Worm (Caenorhabditis elegans): ENCODE data around the gene C16E9.1.

Gene C16E9.1

ce11 chrX:6916150-6916549 is 23.9 kb upstream of the C16E9.1 start:
- TF ChIP-seq cog-1 (tag; optimal IDR thresholded peaks at IDR 0.05) = no peak
- TF ChIP-seq ztf-23 (GFP tag; IDR thresholded peaks at IDR 0.05) = no peak
- no peak for TF ChIP-seq ref-1 (GFP tag; conservative IDR thresholded peaks at IDR 0.05)
- no peak for TF ChIP-seq ztf-29 (GFP tag; IDR thresholded peaks at IDR 0.05)
- no peak for TF ChIP-seq med-1 (GFP tag; optimal IDR thresholded peaks at IDR 0.05; ENCODE audit: insufficient read depth)

ce11 chrX:6920132-6920531 is 19.9 kb upstream of the C16E9.1 start:
- TF ChIP-seq klf-2 (GFP tag; conservative IDR thresholded peaks at IDR 0.05) (no peak), ztf-23 (GFP tag; IDR thresholded peaks at IDR 0.05) (no peak), cog-1 (tag; optimal IDR thresholded peaks at IDR 0.05) (no peak), med-1 (GFP tag; optimal IDR thresholded peaks at IDR 0.05; ENCODE audit: insufficient read depth) (no peak), ztf-29 (GFP tag; IDR thresholded peaks at IDR 0.05) (no peak), flt-1 (GFP tag; IDR thresholded peaks at IDR 0.05) (no peak), tab-1 (GFP tag; IDR thresholded peaks at IDR 0.05) (no peak), T22C8.4 (GFP tag; IDR thresholded peaks at IDR 0.05) (no peak), ref-1 (GFP tag; conservative IDR thresholded peaks at IDR 0.05) (no peak)

ce11 chrX:6924461-6924860 is 15.6 kb upstream of the C16E9.1 start, which contains the start of gene otpl-3:
Gene otpl-3, minus strand, starts transcription at chrX:6924764.
- TF ChIP-seq ref-1 (GFP tag; conservative IDR thresholded peaks at IDR 0.05) = no peak
- TF ChIP-seq ztf-29 (GFP tag; IDR thresholded peaks at IDR 0.05) = no peak
- TF ChIP-seq ztf-23 (GFP tag; IDR thresholded peaks at IDR 0.05) = no peak
- TF ChIP-seq tab-1 (GFP tag; IDR thresholded peaks at IDR 0.05) = no peak
- no peak for TF ChIP-seq cog-1 (tag; optimal IDR thresholded peaks at IDR 0.05)
- TF ChIP-seq med-1 (GFP tag; optimal IDR thresholded peaks at IDR 0.05; ENCODE audit: insufficient read depth) = no peak
- no peak for TF ChIP-seq klf-2 (GFP tag; conservative IDR thresholded peaks at IDR 0.05)
- no peak for TF ChIP-seq T22C8.4 (GFP tag; IDR thresholded peaks at IDR 0.05)
- TF ChIP-seq flt-1 (GFP tag; IDR thresholded peaks at IDR 0.05) = no peak

- TF ChIP-seq klf-2 (GFP tag; conservative IDR thresholded peaks at IDR 0.05) = no peak
- TF ChIP-seq ztf-23 (GFP tag; IDR thresholded peaks at IDR 0.05) = no peak
- no peak for TF ChIP-seq flt-1 (GFP tag; IDR thresholded peaks at IDR 0.05)
- no peak for TF ChIP-seq med-1 (GFP tag; optimal IDR thresholded peaks at IDR 0.05; ENCODE audit: insufficient read depth)
- no peak for TF ChIP-seq ref-1 (GFP tag; conservative IDR thresholded peaks at IDR 0.05)
- no peak for TF ChIP-seq tab-1 (GFP tag; IDR thresholded peaks at IDR 0.05)
- TF ChIP-seq ztf-29 (GFP tag; IDR thresholded peaks at IDR 0.05) = no peak
- TF ChIP-seq T22C8.4 (GFP tag; IDR thresholded peaks at IDR 0.05) = no peak
- no peak for TF ChIP-seq cog-1 (tag; optimal IDR thresholded peaks at IDR 0.05)
Observed at ce11 chrX:6926952-6927351, 13.1 kb upstream of the C16E9.1 start.

ce11 chrX:6928578-6928977 is 11.4 kb upstream of the C16E9.1 start, which contains the start of gene F14B8.5:
Gene F14B8.5, minus strand, starts transcription at chrX:6928704.
- TF ChIP-seq ref-1 (GFP tag; conservative IDR thresholded peaks at IDR 0.05) = no peak
- TF ChIP-seq ztf-23 (GFP tag; IDR thresholded peaks at IDR 0.05) = no peak
- TF ChIP-seq flt-1 (GFP tag; IDR thresholded peaks at IDR 0.05) = no peak
- no peak for TF ChIP-seq T22C8.4 (GFP tag; IDR thresholded peaks at IDR 0.05)
- no peak for TF ChIP-seq ztf-29 (GFP tag; IDR thresholded peaks at IDR 0.05)
- TF ChIP-seq tab-1 (GFP tag; IDR thresholded peaks at IDR 0.05) = no peak
- TF ChIP-seq cog-1 (tag; optimal IDR thresholded peaks at IDR 0.05) = no peak
- no peak for TF ChIP-seq med-1 (GFP tag; optimal IDR thresholded peaks at IDR 0.05; ENCODE audit: insufficient read depth)
- TF ChIP-seq klf-2 (GFP tag; conservative IDR thresholded peaks at IDR 0.05) = no peak

- TF ChIP-seq tab-1 (GFP tag; IDR thresholded peaks at IDR 0.05) (no peak), T22C8.4 (GFP tag; IDR thresholded peaks at IDR 0.05) (no peak), klf-2 (GFP tag; conservative IDR thresholded peaks at IDR 0.05) (no peak), med-1 (GFP tag; optimal IDR thresholded peaks at IDR 0.05; ENCODE audit: insufficient read depth) (no peak), ztf-23 (GFP tag; IDR thresholded peaks at IDR 0.05) (no peak), ztf-29 (GFP tag; IDR thresholded peaks at IDR 0.05) (no peak), flt-1 (GFP tag; IDR thresholded peaks at IDR 0.05) (no peak), ref-1 (GFP tag; conservative IDR thresholded peaks at IDR 0.05) (no peak), cog-1 (tag; optimal IDR thresholded peaks at IDR 0.05) (no peak)
Observed at ce11 chrX:6932134-6932533, 7.9 kb upstream of the C16E9.1 start, which contains the start of gene F14B8.6. Gene F14B8.6, minus strand, starts transcription at chrX:6932425.

- TF ChIP-seq tab-1 (GFP tag; IDR thresholded peaks at IDR 0.05) = no peak
- TF ChIP-seq ztf-23 (GFP tag; IDR thresholded peaks at IDR 0.05) = no peak
- TF ChIP-seq cog-1 (tag; optimal IDR thresholded peaks at IDR 0.05) = no peak
- no peak for TF ChIP-seq ztf-29 (GFP tag; IDR thresholded peaks at IDR 0.05)
- no peak for TF ChIP-seq ref-1 (GFP tag; conservative IDR thresholded peaks at IDR 0.05)
- no peak for TF ChIP-seq klf-2 (GFP tag; conservative IDR thresholded peaks at IDR 0.05)
- no peak for TF ChIP-seq med-1 (GFP tag; optimal IDR thresholded peaks at IDR 0.05; ENCODE audit: insufficient read depth)
- TF ChIP-seq flt-1 (GFP tag; IDR thresholded peaks at IDR 0.05) = no peak; the same call in 1 of the 2 replicates
Observed at ce11 chrX:6934453-6934852, 5.6 kb upstream of the C16E9.1 start.

ce11 chrX:6935430-6935829 is 4.6 kb upstream of the C16E9.1 start, which contains the start of gene C16E9.2:
Gene C16E9.2, plus strand, starts transcription at chrX:6935730.
- TF ChIP-seq med-1 (GFP tag; optimal IDR thresholded peaks at IDR 0.05; ENCODE audit: insufficient read depth) (no peak), ztf-29 (GFP tag; IDR thresholded peaks at IDR 0.05) (no peak), ref-1 (GFP tag; conservative IDR thresholded peaks at IDR 0.05) (no peak), ztf-23 (GFP tag; IDR thresholded peaks at IDR 0.05) (no peak), cog-1 (tag; optimal IDR thresholded peaks at IDR 0.05) (no peak), flt-1 (GFP tag; IDR thresholded peaks at IDR 0.05) (no peak), tab-1 (GFP tag; IDR thresholded peaks at IDR 0.05) (no peak), T22C8.4 (GFP tag; IDR thresholded peaks at IDR 0.05) (no peak), klf-2 (GFP tag; conservative IDR thresholded peaks at IDR 0.05) (no peak)

ce11 chrX:6937742-6938141 is 2.3 kb upstream of the C16E9.1 start:
- no peak for TF ChIP-seq T22C8.4 (GFP tag; IDR thresholded peaks at IDR 0.05)
- TF ChIP-seq tab-1 (GFP tag; IDR thresholded peaks at IDR 0.05) = no peak
- no peak for TF ChIP-seq ref-1 (GFP tag; conservative IDR thresholded peaks at IDR 0.05)
- TF ChIP-seq cog-1 (tag; optimal IDR thresholded peaks at IDR 0.05) = no peak
- TF ChIP-seq klf-2 (GFP tag; conservative IDR thresholded peaks at IDR 0.05) = no peak
- no peak for TF ChIP-seq ztf-29 (GFP tag; IDR thresholded peaks at IDR 0.05)
- TF ChIP-seq flt-1 (GFP tag; IDR thresholded peaks at IDR 0.05) = no peak
- TF ChIP-seq med-1 (GFP tag; optimal IDR thresholded peaks at IDR 0.05; ENCODE audit: insufficient read depth) = no peak

ce11 chrX:6940775-6941174 is 758 bp downstream of the C16E9.1 start:
- TF ChIP-seq ztf-23 (GFP tag; IDR thresholded peaks at IDR 0.05) (no peak), ztf-29 (GFP tag; IDR thresholded peaks at IDR 0.05) (no peak), tab-1 (GFP tag; IDR thresholded peaks at IDR 0.05) (no peak), T22C8.4 (GFP tag; IDR thresholded peaks at IDR 0.05) (no peak), ref-1 (GFP tag; conservative IDR thresholded peaks at IDR 0.05) (no peak), cog-1 (tag; optimal IDR thresholded peaks at IDR 0.05) (no peak), med-1 (GFP tag; optimal IDR thresholded peaks at IDR 0.05; ENCODE audit: insufficient read depth) (no peak), klf-2 (GFP tag; conservative IDR thresholded peaks at IDR 0.05) (no peak), flt-1 (GFP tag; IDR thresholded peaks at IDR 0.05) (no peak)
